Fruit fly (Drosophila melanogaster) whole organism: Measurements from ENCODE around the gene mas.

Source experiments
- CG8478 ChIP-seq: fragments of >200 bp; optimal IDR thresholded peaks from 2 replicates; lab custom pipeline; 2018; ENCODE audit warnings: inconsistent platforms
- Dll ChIP-seq: fragments of >200 bp; optimal IDR thresholded peaks from 2 replicates; lab custom pipeline; 2017
- EcR ChIP-seq, 2 experiments: fragments of >200 bp; optimal IDR thresholded peaks; 2 replicates each; lab custom pipeline; 2017; ENCODE audit warnings: missing biosample characterization in 2 of 2, missing genetic modification characterization in 2 of 2, missing genetic modification reagents in 2 of 2
- pan ChIP-seq: fragments of >200 bp; optimal IDR thresholded peaks from 2 replicates; lab custom pipeline; 2017
- psq ChIP-seq: fragments of >200 bp; optimal IDR thresholded peaks from 2 replicates; lab custom pipeline; 2017
- usp ChIP-seq: fragments of >200 bp; optimal IDR thresholded peaks from 2 replicates; lab custom pipeline; 2017; ENCODE audit warnings: missing biosample characterization, missing genetic modification characterization, mixed read lengths

DNA sequence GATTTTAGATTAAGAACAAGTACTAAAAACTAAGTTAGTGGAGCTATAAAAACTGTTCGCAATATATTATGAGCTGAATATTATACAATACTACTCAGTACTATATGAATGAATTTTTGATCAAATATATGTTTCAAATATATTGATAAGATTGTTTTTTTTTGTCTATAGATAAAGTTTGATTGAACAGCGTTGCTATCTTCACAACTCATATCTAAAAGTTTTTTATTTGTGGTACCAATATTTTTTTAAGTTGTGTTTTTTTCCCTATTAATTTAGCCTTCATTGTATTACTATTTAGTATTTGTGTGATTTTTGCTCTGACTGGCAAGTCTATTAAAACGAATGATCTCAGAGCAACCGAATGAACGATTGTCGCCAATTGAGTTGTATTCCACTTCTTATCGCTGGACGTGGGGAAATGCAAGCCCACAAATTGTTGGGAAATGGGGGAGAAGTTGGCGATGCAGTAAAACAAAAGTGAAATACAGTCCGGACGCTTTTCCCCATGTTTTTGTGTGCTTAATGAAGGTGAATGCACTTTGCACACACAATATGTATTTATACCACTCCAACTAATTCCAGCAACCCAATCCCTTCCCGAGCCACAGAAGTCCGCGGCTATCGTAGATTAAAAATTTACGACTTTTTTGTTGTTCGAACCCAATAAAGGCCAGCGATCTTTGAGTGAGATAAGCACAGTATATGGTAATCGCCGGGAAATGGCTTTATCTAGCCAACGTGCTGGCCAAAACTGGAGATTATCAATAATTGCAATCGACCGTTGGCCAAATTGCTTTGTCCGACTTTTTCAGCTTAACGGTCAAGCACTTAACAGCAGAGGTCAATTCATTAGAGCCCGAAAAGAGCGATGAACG is 50.5 kb downstream of the mas start:
- TF ChIP-seq usp (GFP tag; lab: Kevin White, UChicago) (no peak), psq (lab: Kevin White, UChicago) (no peak), EcR (GFP tag; optimal IDR thresholded peaks at IDR 0.05; lab: Kevin White, UChicago) (no peak), CG8478 (lab: Kevin White, UChicago) (no peak), Dll (lab: Kevin White, UChicago) (no peak), pan (lab: Kevin White, UChicago) (no peak)
